Fruit fly (Drosophila melanogaster) whole organism, embryonic: Measurements from ENCODE around the gene ND-SGDH.

Experiments used
- Ada2b ChIP-seq: fragments of 200-800 bp; sonication (Bioruptor generic); IDR thresholded peaks from 2 replicates; pipeline ENCODE4 v1.3.6; 2022; ENCODE audit warnings: missing biosample characterization, missing genetic modification characterization
- Antp ChIP-seq: fragments of 200-800 bp; sonication (Bioruptor generic); optimal IDR thresholded peaks from 3 replicates; lab custom pipeline; 2016; ENCODE audit warnings: missing biosample characterization, missing genetic modification characterization
- Asciz ChIP-seq: fragments of 200-800 bp; sonication (Bioruptor generic); optimal IDR thresholded peaks from 2 replicates; lab custom pipeline; 2017; ENCODE audit warnings: missing biosample characterization, mild to moderate bottlenecking, missing genetic modification characterization, missing genetic modification reagents
- CG10147 ChIP-seq: fragments of 200-800 bp; sonication (Bioruptor generic); optimal IDR thresholded peaks from 2 replicates; lab custom pipeline; 2019; ENCODE audit warnings: missing biosample characterization, mild to moderate bottlenecking, missing genetic modification characterization, moderate library complexity
- CG10654 ChIP-seq: fragments of 200-800 bp; sonication (Bioruptor generic); optimal IDR thresholded peaks from 2 replicates; lab custom pipeline; 2016; ENCODE audit warnings: missing biosample characterization, missing genetic modification characterization
- CG11085 ChIP-seq: fragments of 200-800 bp; sonication (Bioruptor generic); IDR thresholded peaks from 2 replicates; pipeline ENCODE4 v1.3.6; 2022; ENCODE audit warnings: missing biosample characterization, missing genetic modification characterization
- CG11560 ChIP-seq: fragments of 200-800 bp; sonication (Bioruptor generic); IDR thresholded peaks from 3 replicates; pipeline ENCODE4 v1.3.6; 2022; ENCODE audit warnings: missing biosample characterization, missing genetic modification characterization
- CG12236 ChIP-seq: fragments of 200-800 bp; sonication (Bioruptor generic); optimal IDR thresholded peaks from 2 replicates; lab custom pipeline; 2016; ENCODE audit warnings: missing biosample characterization, missing genetic modification characterization
- CG12659 ChIP-seq: fragments of 200-800 bp; sonication (Bioruptor generic); optimal IDR thresholded peaks from 3 replicates; lab custom pipeline; 2017; ENCODE audit warnings: mild to moderate bottlenecking, missing biosample characterization, missing genetic modification reagents, missing genetic modification characterization
- CG13775 ChIP-seq: fragments of 200-800 bp; sonication (Bioruptor generic); optimal IDR thresholded peaks from 3 replicates; lab custom pipeline; 2017; ENCODE audit warnings: missing biosample characterization, mild to moderate bottlenecking, missing genetic modification characterization
- CG1603 ChIP-seq: fragments of 200-800 bp; sonication (Bioruptor generic); optimal IDR thresholded peaks from 2 replicates; lab custom pipeline; 2019; ENCODE audit warnings: missing biosample characterization, mild to moderate bottlenecking, missing genetic modification characterization, moderate library complexity
- CG18619 ChIP-seq: fragments of 200-800 bp; sonication (Bioruptor generic); optimal IDR thresholded peaks from 3 replicates; lab custom pipeline; 2017; ENCODE audit warnings: missing biosample characterization, mild to moderate bottlenecking, missing genetic modification characterization
- CG3065 ChIP-seq: fragments of 200-800 bp; sonication (Bioruptor generic); optimal IDR thresholded peaks from 2 replicates; lab custom pipeline; 2016; ENCODE audit warnings: missing biosample characterization, missing genetic modification characterization
- CG34224 ChIP-seq: fragments of 200-800 bp; sonication (Bioruptor generic); IDR thresholded peaks from 3 replicates; pipeline ENCODE4 v1.3.6; 2022; ENCODE audit warnings: missing biosample characterization, missing genetic modification characterization; ENCODE audit not compliant: partially characterized antibody
- CG34376 ChIP-seq: fragments of 200-800 bp; sonication (Bioruptor generic); optimal IDR thresholded peaks from 2 replicates; lab custom pipeline; 2018; ENCODE audit warnings: missing biosample characterization, mild to moderate bottlenecking, missing genetic modification characterization
- CG4617 ChIP-seq: fragments of 200-800 bp; sonication (Bioruptor generic); optimal IDR thresholded peaks from 3 replicates; lab custom pipeline; 2016; ENCODE audit warnings: missing biosample characterization, missing genetic modification characterization, borderline replicate concordance
- CG4730 ChIP-seq: fragments of 200-800 bp; sonication (Bioruptor generic); IDR thresholded peaks from 2 replicates; pipeline ENCODE4 v1.3.6; 2022; ENCODE audit warnings: missing biosample characterization, missing genetic modification characterization
- CG6175 ChIP-seq: fragments of 200-800 bp; sonication (Bioruptor generic); IDR thresholded peaks from 3 replicates; pipeline ENCODE4 v1.3.6; 2022; ENCODE audit warnings: missing biosample characterization, missing genetic modification characterization
- CG6683 ChIP-seq: fragments of 200-800 bp; sonication (Bioruptor generic); optimal IDR thresholded peaks from 2 replicates; lab custom pipeline; 2017; ENCODE audit warnings: missing biosample characterization, mild to moderate bottlenecking, missing genetic modification characterization, missing genetic modification reagents
- CG6765 ChIP-seq: fragments of 200-800 bp; sonication (Bioruptor generic); optimal IDR thresholded peaks from 3 replicates; lab custom pipeline; 2017; ENCODE audit warnings: missing biosample characterization, mild to moderate bottlenecking, missing genetic modification characterization
- CG8924 ChIP-seq: fragments of 200-800 bp; optimal IDR thresholded peaks from 3 replicates; lab custom pipeline; 2019; ENCODE audit warnings: missing biosample characterization, mild to moderate bottlenecking, missing genetic modification characterization, moderate library complexity
- CG9797 ChIP-seq: fragments of 200-800 bp; sonication (Bioruptor generic); optimal IDR thresholded peaks from 3 replicates; lab custom pipeline; 2018; ENCODE audit warnings: missing biosample characterization, mild to moderate bottlenecking, missing genetic modification characterization
- D19A ChIP-seq: fragments of 200-800 bp; optimal IDR thresholded peaks from 3 replicates; lab custom pipeline; 2019; ENCODE audit warnings: missing biosample characterization, mild to moderate bottlenecking, missing genetic modification characterization, moderate library complexity
- Ets65A ChIP-seq: fragments of 200-800 bp; sonication (Bioruptor generic); peaks from one replicate; lab custom pipeline; 2016; ENCODE audit warnings: missing biosample characterization, missing genetic modification characterization
- Fer1 ChIP-seq: fragments of 200-800 bp; sonication (Bioruptor generic); optimal IDR thresholded peaks from 2 replicates; lab custom pipeline; 2017; ENCODE audit warnings: missing biosample characterization, mild to moderate bottlenecking, missing genetic modification characterization
- NfI ChIP-seq: fragments of 200-800 bp; sonication (Bioruptor generic); optimal IDR thresholded peaks from 3 replicates; lab custom pipeline; 2018; ENCODE audit warnings: missing biosample characterization, mild to moderate bottlenecking, missing genetic modification characterization, moderate library complexity
- Ssrp ChIP-seq: fragments of 200-800 bp; sonication (Bioruptor generic); optimal IDR thresholded peaks from 2 replicates; lab custom pipeline; 2018; ENCODE audit warnings: missing biosample characterization, mild to moderate bottlenecking, missing genetic modification characterization, moderate library complexity
- Trl ChIP-seq, 3 experiments: fragments of >200 bp in 2 of 3; fragments of 200-800 bp in 1 of 3; sonication (Bioruptor generic) in 1 of 3; optimal IDR thresholded peaks; 2 replicates in 1 of 3; 3 replicates in 2 of 3; lab custom pipeline; 2016 to 2017; ENCODE audit warnings: missing biosample characterization in 1 of 3, missing genetic modification characterization in 1 of 3
- amos ChIP-seq: fragments of 200-800 bp; sonication (Bioruptor generic); IDR thresholded peaks from 2 replicates; pipeline ENCODE4 v1.3.6; 2022; ENCODE audit warnings: missing biosample characterization, missing genetic modification characterization; ENCODE audit not compliant: partially characterized antibody
- bbx ChIP-seq: fragments of 200-800 bp; sonication (Bioruptor generic); IDR thresholded peaks from 2 replicates; pipeline ENCODE4 v1.3.6; 2022; ENCODE audit warnings: missing biosample characterization, missing genetic modification characterization; ENCODE audit not compliant: partially characterized antibody
- cad ChIP-seq: fragments of >200 bp; optimal IDR thresholded peaks from 2 replicates; lab custom pipeline; 2017; ENCODE audit warnings: missing biosample characterization, missing genetic modification characterization
- chif ChIP-seq, 2 experiments: fragments of 200-800 bp; sonication (Bioruptor generic); optimal IDR thresholded peaks; 3 replicates each; lab custom pipeline; 2016; ENCODE audit warnings: missing biosample characterization in 2 of 2, missing genetic modification characterization in 2 of 2
- exex ChIP-seq: fragments of 200-800 bp; sonication (Bioruptor generic); optimal IDR thresholded peaks from 4 replicates; lab custom pipeline; 2018; ENCODE audit warnings: missing biosample characterization, mild to moderate bottlenecking, missing genetic modification characterization, moderate library complexity
- hkb ChIP-seq, 2 experiments: fragments of 200-800 bp in 1 of 2; fragments of >200 bp in 1 of 2; sonication (Bioruptor generic) in 1 of 2; IDR thresholded peaks in 1 of 2; optimal IDR thresholded peaks in 1 of 2; 2 replicates each; pipeline versions ENCODE4 v1.3.6 to Lab custom; 2017 to 2022; ENCODE audit warnings: missing biosample characterization in 1 of 2, missing genetic modification characterization in 1 of 2
- ind ChIP-seq: fragments of 200-800 bp; sonication (Bioruptor generic); optimal IDR thresholded peaks from 3 replicates; lab custom pipeline; 2016; ENCODE audit warnings: missing biosample characterization, missing genetic modification characterization
- mld ChIP-seq: fragments of 200-800 bp; sonication (Bioruptor generic); IDR thresholded peaks from 3 replicates; pipeline ENCODE4 v1.3.6; 2022; ENCODE audit warnings: missing biosample characterization, missing genetic modification characterization; ENCODE audit not compliant: partially characterized antibody
- onecut ChIP-seq: fragments of 200-800 bp; sonication (Bioruptor generic); IDR thresholded peaks from 2 replicates; pipeline ENCODE4 v1.3.6; 2022; ENCODE audit warnings: missing biosample characterization, missing genetic modification characterization
- pan ChIP-seq, 4 experiments: fragments of >200 bp in 3 of 4; fragments of 200-800 bp in 1 of 4; sonication (Bioruptor generic) in 1 of 4; optimal IDR thresholded peaks in 3 of 4; IDR thresholded peaks in 1 of 4; 2 replicates each; pipeline versions ENCODE4 v1.3.6 to Lab custom; 2017 to 2022; ENCODE audit warnings: missing biosample characterization in 2 of 4, missing genetic modification characterization in 2 of 4, mixed read lengths in 1 of 4
- phol ChIP-seq: fragments of 200-800 bp; sonication (Bioruptor generic); optimal IDR thresholded peaks from 3 replicates; lab custom pipeline; 2018; ENCODE audit warnings: missing biosample characterization, mild to moderate bottlenecking, missing genetic modification characterization, moderate library complexity
- pita ChIP-seq: fragments of 200-800 bp; sonication (Bioruptor generic); optimal IDR thresholded peaks from 2 replicates; lab custom pipeline; 2017; ENCODE audit warnings: missing biosample characterization, mild to moderate bottlenecking, missing genetic modification characterization
- sens ChIP-seq: fragments of 200-800 bp; sonication (Bioruptor generic); peaks from one replicate; lab custom pipeline; 2016; ENCODE audit warnings: missing biosample characterization, missing genetic modification characterization
- stc ChIP-seq: fragments of 200-800 bp; sonication (Bioruptor generic); IDR thresholded peaks from 2 replicates; pipeline ENCODE4 v1.3.6; 2022; ENCODE audit warnings: missing biosample characterization, missing genetic modification characterization
- sug ChIP-seq: fragments of 200-800 bp; optimal IDR thresholded peaks from 2 replicates; lab custom pipeline; 2019; ENCODE audit warnings: missing biosample characterization, mild to moderate bottlenecking, missing genetic modification characterization, moderate library complexity
- tna ChIP-seq: fragments of 200-800 bp; sonication (Bioruptor generic); IDR thresholded peaks from 2 replicates; pipeline ENCODE4 v1.3.6; 2022; ENCODE audit warnings: missing biosample characterization, missing genetic modification characterization; ENCODE audit not compliant: partially characterized antibody
- toy ChIP-seq: fragments of 200-800 bp; sonication (Bioruptor generic); IDR thresholded peaks from 2 replicates; pipeline ENCODE4 v1.3.6; 2022; ENCODE audit warnings: missing biosample characterization, missing genetic modification characterization
- trh ChIP-seq: fragments of 200-800 bp; sonication (Bioruptor generic); optimal IDR thresholded peaks from 2 replicates; lab custom pipeline; 2016; ENCODE audit warnings: missing biosample characterization, missing genetic modification characterization
- unpg ChIP-seq: fragments of 200-800 bp; sonication (Bioruptor generic); optimal IDR thresholded peaks from 3 replicates; lab custom pipeline; 2018; ENCODE audit warnings: missing biosample characterization, mild to moderate bottlenecking, missing genetic modification characterization, moderate library complexity
- vnd ChIP-seq: fragments of 200-800 bp; sonication (Bioruptor generic); IDR thresholded peaks from 3 replicates; pipeline ENCODE4 v1.3.6; 2022; ENCODE audit warnings: missing biosample characterization, missing genetic modification characterization; ENCODE audit not compliant: partially characterized antibody

Gene ND-SGDH

DNA sequence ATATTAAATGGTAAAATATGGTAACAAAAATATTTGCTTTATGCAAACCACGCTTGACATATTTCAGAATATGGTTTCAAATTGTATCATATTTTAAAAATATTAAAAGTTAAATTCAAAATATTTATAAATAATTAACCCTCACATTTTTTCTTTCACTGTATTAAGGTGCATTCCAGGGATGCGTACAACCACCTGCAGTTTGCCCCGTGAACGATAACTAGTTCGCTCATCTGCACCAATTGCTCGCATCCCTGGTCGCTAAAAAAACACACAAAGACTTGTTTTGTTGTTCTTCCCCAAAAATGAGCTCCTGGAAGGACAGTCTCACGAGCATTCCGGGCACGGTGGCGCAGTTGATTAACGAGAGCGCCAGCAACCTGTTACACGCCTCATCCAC lies 6.5 kb downstream of the ND-SGDH start, which contains the start of gene DEF8:
TSS of gene DEF8 (plus strand) at position 229 of the 400 bp plus-strand sequence.
- TF ChIP-seq Ssrp (peak; percentile 87), CG34224 (no peak), D19A (peak; percentile 87), CG6683 (GFP tag; lab: Kevin White, UChicago) (peak; percentile 71), Ets65A (GFP tag; lab: Kevin White, UChicago) (no peak), CG13775 (GFP tag; lab: Kevin White, UChicago) (peak; percentile 81), CG11085 (GFP tag; lab: Robert Waterston, UW) (peak; percentile 67), Trl (optimal IDR thresholded peaks at IDR 0.05; lab: Kevin White, UChicago) (no peak), Trl (GFP tag; optimal IDR thresholded peaks at IDR 0.05; lab: Kevin White, UChicago) (no peak), CG10654 (GFP tag; lab: Kevin White, UChicago) (peak; percentile 77), sug (peak; percentile 68), CG6765 (GFP tag; lab: Kevin White, UChicago) (peak; percentile 82), CG1603 (tag; lab: Kevin White, UChicago) (peak; percentile 71), phol (tag; lab: Kevin White, UChicago) (peak; percentile 91), Antp (peak; percentile 52), toy (GFP tag; lab: Robert Waterston, UW) (peak; percentile 38; the same call in 1 of the 2 replicates), sens (GFP tag; lab: Kevin White, UChicago) (peak; percentile 85), CG4617 (GFP tag; lab: Kevin White, UChicago) (peak; percentile 96), ind (GFP tag; lab: Kevin White, UChicago) (peak; percentile 79), pan (optimal IDR thresholded peaks at IDR 0.05; lab: Kevin White, UChicago) (no peak), pan (GFP tag; optimal IDR thresholded peaks at IDR 0.05 in 1 of 2, IDR thresholded peaks at IDR 0.05 in 1 of 2) (peak in 1 of 2 experiments; percentile 91), CG9797 (GFP tag; lab: Kevin White, UChicago) (peak; percentile 31), amos (peak; percentile 48), cad (no peak), CG8924 (tag; lab: Kevin White, UChicago) (peak; percentile 92), CG10147 (GFP tag; lab: Kevin White, UChicago) (peak; percentile 86), NfI (GFP tag; lab: Kevin White, UChicago) (peak; percentile 77), Ada2b (GFP tag; lab: Robert Waterston, UW) (peak; percentile 87), CG34376 (GFP tag; lab: Kevin White, UChicago) (peak; percentile 11), tna (0 out of 2 replicates have a peak, but pooled peaks have one; percentile 39), onecut (GFP tag; lab: Robert Waterston, UW) (peak; percentile 77), CG11560 (tag; lab: Robert Waterston, UW) (peak; percentile 60; the same call in 1 of the 3 replicates), exex (tag; lab: Kevin White, UChicago) (no peak), Fer1 (GFP tag; lab: Kevin White, UChicago) (peak; percentile 88), unpg (peak; percentile 88), Asciz (GFP tag; lab: Kevin White, UChicago) (peak; percentile 78), CG18619 (peak; percentile 83), bbx (GFP tag; lab: Robert Waterston, UW) (0 out of 2 replicates have a peak, but pooled peaks have one; percentile 26), CG6175 (no peak), stc (GFP tag; lab: Robert Waterston, UW) (peak; percentile 91), vnd (no peak), chif (GFP tag; optimal IDR thresholded peaks at IDR 0.05; lab: Kevin White, UChicago) (peak; percentile 27 to 66), pita (no peak), mld (GFP tag; lab: Robert Waterston, UW) (no peak), trh (GFP tag; lab: Kevin White, UChicago) (peak; percentile 31), CG12659 (peak; percentile 87), hkb (optimal IDR thresholded peaks at IDR 0.05; lab: Kevin White, UChicago) (no peak), hkb (GFP tag; IDR thresholded peaks at IDR 0.05; lab: Robert Waterston, UW) (peak; percentile 89), CG4730 (GFP tag; lab: Robert Waterston, UW) (peak; percentile 82), CG3065 (GFP tag; lab: Kevin White, UChicago) (peak; percentile 71), CG12236 (GFP tag; lab: Kevin White, UChicago) (no peak)
